Fruit fly (Drosophila melanogaster) S2 (cell line): Measurements from ENCODE around the gene Gtpx.

Experiments
- CG8478 ChIP-seq: fragments of >200 bp; optimal IDR thresholded peaks from 2 replicates; lab custom pipeline; 2018
- CTCF ChIP-seq, 2 experiments: fragments of >200 bp; optimal IDR thresholded peaks; 2 replicates each; lab custom pipeline; 2018

DNA sequence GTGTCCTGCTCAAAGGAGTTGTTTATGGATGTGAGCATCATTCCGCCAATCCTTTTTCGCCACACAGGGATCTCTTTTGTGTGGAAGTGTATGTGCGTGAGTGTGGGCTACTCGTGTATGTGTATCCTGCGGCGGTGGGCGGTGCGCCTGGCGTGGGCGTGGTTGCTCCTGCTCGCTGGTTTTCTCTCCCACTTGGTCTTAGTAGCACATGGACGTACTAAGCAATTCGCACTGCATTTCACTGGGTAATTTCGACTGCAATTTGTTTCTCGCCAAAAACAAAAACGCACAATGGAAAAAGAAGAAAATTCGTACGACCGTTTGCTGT, 504 bp upstream of the Gtpx start:
- TF ChIP-seq CTCF (optimal IDR thresholded peaks at IDR 0.05; lab: Kevin White, UChicago), result no peak
- TF ChIP-seq CG8478 (lab: Kevin White, UChicago), result no peak
